Fruit fly (Drosophila melanogaster) whole organism, embryonic: ENCODE data around the gene CG32944.

Experiments used
- B-H1 ChIP-seq: fragments of 200-800 bp; sonication (Bioruptor generic); IDR thresholded peaks from 3 replicates; pipeline ENCODE4 v1.3.6; 2022; ENCODE audit warnings: missing biosample characterization, missing genetic modification characterization
- BEAF-32 ChIP-seq: fragments of 200-800 bp; sonication (Bioruptor generic); optimal IDR thresholded peaks from 3 replicates; lab custom pipeline; 2017; ENCODE audit warnings: missing biosample characterization, missing genetic modification characterization, mild to moderate bottlenecking, moderate library complexity, missing genetic modification reagents
- CG10979 ChIP-seq: fragments of 200-800 bp; sonication (Bioruptor generic); optimal IDR thresholded peaks from 2 replicates; lab custom pipeline; 2018; ENCODE audit warnings: missing biosample characterization, mild to moderate bottlenecking, missing genetic modification characterization, moderate library complexity
- CG11695 ChIP-seq: fragments of 200-800 bp; sonication (Bioruptor generic); IDR thresholded peaks from 3 replicates; pipeline ENCODE4 v1.3.6; 2022; ENCODE audit warnings: missing biosample characterization, missing genetic modification characterization
- CG13894 ChIP-seq: fragments of 200-800 bp; sonication (Bioruptor generic); optimal IDR thresholded peaks from 3 replicates; lab custom pipeline; 2018; ENCODE audit warnings: missing biosample characterization, mild to moderate bottlenecking, missing genetic modification characterization, moderate library complexity
- CG16779 ChIP-seq: fragments of 200-800 bp; sonication (Bioruptor generic); IDR thresholded peaks from 2 replicates; pipeline ENCODE4 v1.3.6; 2022; ENCODE audit warnings: missing biosample characterization, missing genetic modification characterization
- CG17186 ChIP-seq: fragments of 200-800 bp; sonication (Bioruptor generic); optimal IDR thresholded peaks from 3 replicates; lab custom pipeline; 2017; ENCODE audit warnings: missing biosample characterization, missing genetic modification reagents, missing genetic modification characterization
- CG17385 ChIP-seq: fragments of 200-800 bp; sonication (Bioruptor generic); optimal IDR thresholded peaks from 3 replicates; lab custom pipeline; 2018; ENCODE audit warnings: missing biosample characterization, mild to moderate bottlenecking, missing genetic modification characterization
- CG18262 ChIP-seq: fragments of 200-800 bp; optimal IDR thresholded peaks from 3 replicates; lab custom pipeline; 2019; ENCODE audit warnings: missing biosample characterization, mild to moderate bottlenecking, missing genetic modification characterization, moderate library complexity
- CG4360 ChIP-seq: fragments of 200-800 bp; sonication (Bioruptor generic); IDR thresholded peaks from 2 replicates; pipeline ENCODE4 v1.3.6; 2022; ENCODE audit warnings: missing biosample characterization, missing genetic modification characterization
- CG4730 ChIP-seq: fragments of 200-800 bp; sonication (Bioruptor generic); IDR thresholded peaks from 2 replicates; pipeline ENCODE4 v1.3.6; 2022; ENCODE audit warnings: missing biosample characterization, missing genetic modification characterization
- CG4854 ChIP-seq: fragments of 200-800 bp; sonication (Bioruptor generic); optimal IDR thresholded peaks from 2 replicates; lab custom pipeline; 2016; ENCODE audit warnings: missing biosample characterization, missing genetic modification characterization, inconsistent platforms
- CG9797 ChIP-seq: fragments of 200-800 bp; sonication (Bioruptor generic); optimal IDR thresholded peaks from 3 replicates; lab custom pipeline; 2018; ENCODE audit warnings: missing biosample characterization, mild to moderate bottlenecking, missing genetic modification characterization
- CG9876 ChIP-seq: fragments of 200-800 bp; sonication (Bioruptor generic); optimal IDR thresholded peaks from 2 replicates; lab custom pipeline; 2016; ENCODE audit warnings: missing biosample characterization, missing genetic modification characterization
- Deaf1 ChIP-seq: fragments of 200-800 bp; optimal IDR thresholded peaks from 3 replicates; lab custom pipeline; 2019; ENCODE audit warnings: missing biosample characterization, mild to moderate bottlenecking, missing genetic modification characterization, moderate library complexity
- Dref ChIP-seq: fragments of 200-800 bp; sonication (Bioruptor generic); IDR thresholded peaks from 2 replicates; pipeline ENCODE4 v1.3.6; 2022; ENCODE audit warnings: missing biosample characterization, missing genetic modification characterization
- Fer1 ChIP-seq: fragments of 200-800 bp; sonication (Bioruptor generic); optimal IDR thresholded peaks from 2 replicates; lab custom pipeline; 2017; ENCODE audit warnings: missing biosample characterization, mild to moderate bottlenecking, missing genetic modification characterization
- Hey ChIP-seq: fragments of 200-800 bp; sonication (Bioruptor generic); optimal IDR thresholded peaks from 3 replicates; lab custom pipeline; 2018; ENCODE audit warnings: missing biosample characterization, mild to moderate bottlenecking, missing genetic modification characterization
- Hmr ChIP-seq: fragments of 200-800 bp; sonication (Bioruptor generic); optimal IDR thresholded peaks from 3 replicates; lab custom pipeline; 2017; ENCODE audit warnings: mild to moderate bottlenecking, missing biosample characterization, missing genetic modification reagents, missing genetic modification characterization
- Jarid2 ChIP-seq: fragments of 200-800 bp; sonication (Bioruptor generic); optimal IDR thresholded peaks from 3 replicates; lab custom pipeline; 2017; ENCODE audit warnings: mild to moderate bottlenecking, missing biosample characterization, missing genetic modification reagents, missing genetic modification characterization
- Med ChIP-seq: fragments of 200-800 bp; sonication (Bioruptor generic); peaks from one replicate; lab custom pipeline; 2016; ENCODE audit warnings: missing biosample characterization, missing genetic modification characterization, mild to moderate bottlenecking, inconsistent platforms, moderate library complexity
- Mes4 ChIP-seq: fragments of 200-800 bp; sonication (Bioruptor generic); optimal IDR thresholded peaks from 2 replicates; lab custom pipeline; 2016; ENCODE audit warnings: missing biosample characterization, missing genetic modification characterization
- Neu2 ChIP-seq: fragments of 200-800 bp; sonication (Bioruptor generic); optimal IDR thresholded peaks from 3 replicates; lab custom pipeline; 2016; ENCODE audit warnings: missing biosample characterization, missing genetic modification characterization, borderline replicate concordance
- Ravus ChIP-seq: fragments of 200-800 bp; sonication (Bioruptor generic); IDR thresholded peaks from 2 replicates; pipeline ENCODE4 v1.3.6; 2022; ENCODE audit warnings: missing biosample characterization, missing genetic modification characterization
- Scr ChIP-seq: fragments of 200-800 bp; sonication (Bioruptor generic); IDR thresholded peaks from 2 replicates; pipeline ENCODE4 v1.3.6; 2022; ENCODE audit warnings: missing biosample characterization, missing genetic modification characterization; ENCODE audit not compliant: partially characterized antibody
- Side ChIP-seq: fragments of 200-800 bp; sonication (Bioruptor generic); optimal IDR thresholded peaks from 2 replicates; lab custom pipeline; 2016; ENCODE audit warnings: missing biosample characterization, missing genetic modification characterization
- Trl ChIP-seq, 3 experiments: fragments of >200 bp in 2 of 3; fragments of 200-800 bp in 1 of 3; sonication (Bioruptor generic) in 1 of 3; optimal IDR thresholded peaks; 2 replicates in 1 of 3; 3 replicates in 2 of 3; lab custom pipeline; 2016 to 2017; ENCODE audit warnings: missing biosample characterization in 1 of 3, missing genetic modification characterization in 1 of 3
- ab ChIP-seq: fragments of 200-800 bp; sonication (Bioruptor generic); optimal IDR thresholded peaks from 2 replicates; lab custom pipeline; 2016; ENCODE audit warnings: missing biosample characterization, missing genetic modification characterization
- abd-A ChIP-seq: fragments of 200-800 bp; sonication (Bioruptor generic); optimal IDR thresholded peaks from 3 replicates; lab custom pipeline; 2019; ENCODE audit warnings: missing biosample characterization, mild to moderate bottlenecking, missing genetic modification characterization, moderate library complexity
- br ChIP-seq: fragments of >200 bp; optimal IDR thresholded peaks from 2 replicates; lab custom pipeline; 2017
- caup ChIP-seq: fragments of 200-800 bp; sonication (Bioruptor generic); optimal IDR thresholded peaks from 3 replicates; lab custom pipeline; 2017; ENCODE audit warnings: missing biosample characterization, mild to moderate bottlenecking, missing genetic modification characterization, moderate library complexity; ENCODE audit not compliant: severe bottlenecking
- chif ChIP-seq, 2 experiments: fragments of 200-800 bp; sonication (Bioruptor generic); optimal IDR thresholded peaks; 3 replicates each; lab custom pipeline; 2016; ENCODE audit warnings: missing biosample characterization in 2 of 2, missing genetic modification characterization in 2 of 2
- chm ChIP-seq: fragments of 200-800 bp; sonication (Bioruptor generic); IDR thresholded peaks from 2 replicates; pipeline ENCODE4 v1.3.6; 2022; ENCODE audit warnings: missing biosample characterization, missing genetic modification characterization
- crol ChIP-seq: fragments of 200-800 bp; sonication (Bioruptor generic); IDR thresholded peaks from 2 replicates; pipeline ENCODE4 v1.3.6; 2022; ENCODE audit warnings: missing biosample characterization, missing genetic modification characterization
- danr ChIP-seq: fragments of 200-800 bp; sonication (Bioruptor generic); IDR thresholded peaks from 2 replicates; pipeline ENCODE4 v1.3.6; 2022; ENCODE audit warnings: missing biosample characterization, missing genetic modification characterization
- emc ChIP-seq: fragments of 200-800 bp; sonication (Bioruptor generic); optimal IDR thresholded peaks from 2 replicates; lab custom pipeline; 2016; ENCODE audit warnings: missing biosample characterization, missing genetic modification characterization
- fd102C ChIP-seq: fragments of 200-800 bp; sonication (Bioruptor generic); optimal IDR thresholded peaks from 2 replicates; lab custom pipeline; 2018; ENCODE audit warnings: missing biosample characterization, mild to moderate bottlenecking, missing genetic modification characterization, moderate library complexity
- gcm2 ChIP-seq: fragments of 200-800 bp; sonication (Bioruptor generic); optimal IDR thresholded peaks from 2 replicates; lab custom pipeline; 2016; ENCODE audit warnings: missing biosample characterization, missing genetic modification characterization
- grau ChIP-seq: fragments of 200-800 bp; optimal IDR thresholded peaks from 3 replicates; lab custom pipeline; 2019; ENCODE audit warnings: missing biosample characterization, mild to moderate bottlenecking, missing genetic modification characterization, moderate library complexity
- grn ChIP-seq: fragments of 200-800 bp; sonication (Bioruptor generic); optimal IDR thresholded peaks from 3 replicates; lab custom pipeline; 2017; ENCODE audit warnings: missing biosample characterization, missing genetic modification characterization
- h ChIP-seq: fragments of >200 bp; optimal IDR thresholded peaks from 2 replicates; lab custom pipeline; 2017
- inv ChIP-seq: fragments of 200-800 bp; sonication (Bioruptor generic); IDR thresholded peaks from 2 replicates; pipeline ENCODE4 v1.3.6; 2022; ENCODE audit warnings: missing biosample characterization, missing genetic modification characterization; ENCODE audit not compliant: partially characterized antibody
- lab ChIP-seq: fragments of 200-800 bp; sonication (Bioruptor generic); optimal IDR thresholded peaks from 3 replicates; lab custom pipeline; 2017; ENCODE audit warnings: missing biosample characterization, missing genetic modification characterization, mild to moderate bottlenecking, moderate library complexity, missing genetic modification reagents
- lola ChIP-seq, 3 experiments: fragments of >200 bp in 2 of 3; fragments of 200-800 bp in 1 of 3; sonication (Bioruptor generic) in 1 of 3; optimal IDR thresholded peaks; 2 replicates each; lab custom pipeline; 2017 to 2019; ENCODE audit warnings: missing biosample characterization in 3 of 3, missing genetic modification characterization in 3 of 3, mild to moderate bottlenecking in 1 of 3, moderate library complexity in 1 of 3
- oc ChIP-seq: fragments of 200-800 bp; sonication (Bioruptor generic); optimal IDR thresholded peaks from 2 replicates; lab custom pipeline; 2018; ENCODE audit warnings: missing biosample characterization, mild to moderate bottlenecking, missing genetic modification characterization, moderate library complexity
- pb ChIP-seq: fragments of 200-800 bp; sonication (Bioruptor generic); optimal IDR thresholded peaks from 3 replicates; lab custom pipeline; 2016; ENCODE audit warnings: missing biosample characterization, missing genetic modification characterization
- peb ChIP-seq: fragments of 200-800 bp; sonication (Bioruptor generic); IDR thresholded peaks from 2 replicates; pipeline ENCODE4 v1.3.6; 2022; ENCODE audit warnings: missing biosample characterization, missing genetic modification characterization
- prd ChIP-seq, 3 experiments: fragments of >200 bp in 2 of 3; fragments of 200-800 bp in 1 of 3; sonication (Bioruptor generic) in 1 of 3; optimal IDR thresholded peaks in 2 of 3; IDR thresholded peaks in 1 of 3; 2 replicates in 2 of 3; 3 replicates in 1 of 3; pipeline versions ENCODE4 v1.3.6 to Lab custom; 2017 to 2022; ENCODE audit warnings: missing biosample characterization in 1 of 3, missing genetic modification characterization in 1 of 3
- rib ChIP-seq: fragments of 200-800 bp; sonication (Bioruptor generic); IDR thresholded peaks from 2 replicates; pipeline ENCODE4 v1.3.6; 2022; ENCODE audit warnings: missing biosample characterization, missing genetic modification characterization
- sim ChIP-seq: fragments of 200-800 bp; sonication (Bioruptor generic); IDR thresholded peaks from 2 replicates; pipeline ENCODE4 v1.3.6; 2022; ENCODE audit warnings: missing biosample characterization, missing genetic modification characterization
- yki ChIP-seq: fragments of >200 bp; optimal IDR thresholded peaks from 3 replicates; lab custom pipeline; 2018

Gene CG32944

DNA sequence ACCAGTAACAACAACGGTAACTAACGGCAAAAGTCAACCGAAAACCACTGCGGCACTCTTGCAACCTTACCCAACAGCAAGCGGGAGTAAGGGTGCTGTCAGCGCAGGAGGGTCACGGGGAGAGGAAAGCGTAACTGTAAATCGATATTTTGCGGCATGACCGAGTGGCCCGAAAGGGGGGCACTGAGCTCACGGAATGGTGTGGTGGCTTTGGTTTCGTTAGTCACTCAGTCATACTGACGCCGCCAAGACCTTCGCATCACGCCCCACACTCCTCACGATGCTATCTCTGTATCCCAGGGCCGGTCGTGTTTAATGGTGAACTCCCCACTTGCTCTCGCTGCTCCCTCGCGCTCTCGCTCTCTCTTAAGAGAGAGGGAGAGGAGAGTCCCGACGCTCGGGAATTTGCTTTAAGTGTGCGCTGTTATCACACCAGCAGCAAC, 58.7 kb downstream of the CG32944 start (continued):
- TF ChIP-seq CG4854 (GFP tag; lab: Kevin White, UChicago) = no peak
- no peak for TF ChIP-seq sim
- no peak for TF ChIP-seq Mes4 (GFP tag; lab: Kevin White, UChicago)
- TF ChIP-seq Deaf1 = peak; percentile 88
- no peak for TF ChIP-seq inv (GFP tag; lab: Robert Waterston, UW)
- peak; percentile 61 for TF ChIP-seq Fer1 (GFP tag; lab: Kevin White, UChicago)
- no peak for TF ChIP-seq prd (optimal IDR thresholded peaks at IDR 0.05; lab: Kevin White, UChicago)
- no peak for TF ChIP-seq prd (GFP tag; IDR thresholded peaks at IDR 0.05; lab: Robert Waterston, UW)
- peak; percentile 33 for TF ChIP-seq CG13894 (tag; lab: Kevin White, UChicago)
- peak; percentile 50 for TF ChIP-seq lab (GFP tag; lab: Kevin White, UChicago)
- peak; percentile 87 for TF ChIP-seq Med (GFP tag; lab: Kevin White, UChicago)
- TF ChIP-seq CG4730 (GFP tag; lab: Robert Waterston, UW) = no peak
- no peak for TF ChIP-seq Dref
- TF ChIP-seq fd102C (GFP tag; lab: Kevin White, UChicago) = no peak
- TF ChIP-seq abd-A (tag; lab: Kevin White, UChicago) = peak; percentile 98
- TF ChIP-seq lola (GFP tag; optimal IDR thresholded peaks at IDR 0.05; lab: Kevin White, UChicago) = no peak
- TF ChIP-seq crol (GFP tag; lab: Robert Waterston, UW) = peak; percentile 91
- peak; percentile 10 for TF ChIP-seq pb (GFP tag; lab: Kevin White, UChicago)
- no peak for TF ChIP-seq CG11695 (GFP tag; lab: Robert Waterston, UW)
- no peak for TF ChIP-seq grau (tag; lab: Kevin White, UChicago)
- no peak for TF ChIP-seq CG9797 (GFP tag; lab: Kevin White, UChicago)
- peak; percentile 51 for TF ChIP-seq grn (GFP tag; lab: Kevin White, UChicago)
- no peak for TF ChIP-seq CG10979 (tag; lab: Kevin White, UChicago)
- TF ChIP-seq CG16779 (GFP tag; lab: Robert Waterston, UW) = 0 out of 2 replicates have a peak, but pooled peaks have one; percentile 11
- TF ChIP-seq h (lab: Kevin White, UChicago) = no peak
- TF ChIP-seq CG9876 (GFP tag; lab: Kevin White, UChicago) = no peak
- TF ChIP-seq br (lab: Kevin White, UChicago) = no peak
- TF ChIP-seq emc (GFP tag; lab: Kevin White, UChicago) = no peak
- 0 out of 2 replicates have a peak, but pooled peaks have one; percentile 25 for TF ChIP-seq Scr
- no peak for TF ChIP-seq gcm2 (GFP tag; lab: Kevin White, UChicago)
- TF ChIP-seq CG18262 = no peak
- peak; percentile 52; the same call in 1 of the 2 replicates for TF ChIP-seq CG4360
- TF ChIP-seq yki (lab: Kevin White, UChicago) = peak; percentile 27
- TF ChIP-seq Side (GFP tag; lab: Kevin White, UChicago) = no peak
- peak; percentile 14 for TF ChIP-seq Jarid2 (GFP tag; lab: Kevin White, UChicago)
- peak; percentile 38; the same call in 1 of the 2 replicates for TF ChIP-seq rib (GFP tag; lab: Robert Waterston, UW)
- TF ChIP-seq BEAF-32 = peak; percentile 21
- no peak for TF ChIP-seq CG17385 (GFP tag; lab: Kevin White, UChicago)
- no peak for TF ChIP-seq oc (tag; lab: Kevin White, UChicago)
- no peak for TF ChIP-seq Ravus (GFP tag; lab: Robert Waterston, UW)
- peak; percentile 71 to 77 for TF ChIP-seq Trl (optimal IDR thresholded peaks at IDR 0.05; lab: Kevin White, UChicago)
- no peak for TF ChIP-seq Trl (GFP tag; optimal IDR thresholded peaks at IDR 0.05; lab: Kevin White, UChicago)
- no peak for TF ChIP-seq CG17186 (GFP tag; lab: Kevin White, UChicago)
- no peak for TF ChIP-seq Hey (tag; lab: Kevin White, UChicago)
- TF ChIP-seq ab (GFP tag; lab: Kevin White, UChicago) = no peak
- no peak for TF ChIP-seq Neu2 (GFP tag; lab: Kevin White, UChicago)
- no peak for TF ChIP-seq peb (GFP tag; lab: Robert Waterston, UW)
- TF ChIP-seq caup = peak; percentile 2
- TF ChIP-seq Hmr (GFP tag; lab: Kevin White, UChicago) = peak; percentile 55
- no peak for TF ChIP-seq chif (GFP tag; optimal IDR thresholded peaks at IDR 0.05; lab: Kevin White, UChicago)
- TF ChIP-seq danr (GFP tag; lab: Robert Waterston, UW) = no peak
- no peak for TF ChIP-seq chm (GFP tag; lab: Robert Waterston, UW)
- no peak for TF ChIP-seq B-H1 (GFP tag; lab: Robert Waterston, UW)
